Fruit fly (Drosophila melanogaster) whole organism, embryonic: ENCODE results near the gene CG12289.

ENCODE experiments used
- B-H1 ChIP-seq: fragments of 200-800 bp; sonication (Bioruptor generic); IDR thresholded peaks from 3 replicates; pipeline ENCODE4 v1.3.6; 2022; ENCODE audit warnings: missing biosample characterization, missing genetic modification characterization
- Bgb ChIP-seq: fragments of 200-800 bp; sonication (Bioruptor generic); IDR thresholded peaks from 2 replicates; pipeline ENCODE4 v1.3.6; 2022; ENCODE audit warnings: missing biosample characterization, missing genetic modification characterization; ENCODE audit not compliant: partially characterized antibody
- Blimp-1 ChIP-seq: fragments of 200-800 bp; sonication (Bioruptor generic); optimal IDR thresholded peaks from 3 replicates; lab custom pipeline; 2018; ENCODE audit warnings: missing biosample characterization, missing genetic modification characterization, mild to moderate bottlenecking, moderate library complexity, missing genetic modification reagents
- CG10565 ChIP-seq: fragments of 200-800 bp; sonication (Bioruptor generic); optimal IDR thresholded peaks from 3 replicates; lab custom pipeline; 2016; ENCODE audit warnings: missing biosample characterization, mild to moderate bottlenecking, missing genetic modification characterization
- CG11723 ChIP-seq: fragments of 200-800 bp; sonication (Bioruptor generic); optimal IDR thresholded peaks from 2 replicates; lab custom pipeline; 2017; ENCODE audit warnings: missing biosample characterization, mild to moderate bottlenecking, missing genetic modification characterization
- CG13894 ChIP-seq: fragments of 200-800 bp; sonication (Bioruptor generic); optimal IDR thresholded peaks from 3 replicates; lab custom pipeline; 2018; ENCODE audit warnings: missing biosample characterization, mild to moderate bottlenecking, missing genetic modification characterization, moderate library complexity
- CG15269 ChIP-seq: fragments of 200-800 bp; sonication (Bioruptor generic); optimal IDR thresholded peaks from 2 replicates; lab custom pipeline; 2018; ENCODE audit warnings: missing biosample characterization, mild to moderate bottlenecking, missing genetic modification characterization, moderate library complexity
- CG15514 ChIP-seq: fragments of 200-800 bp; sonication (Bioruptor generic); optimal IDR thresholded peaks from 3 replicates; lab custom pipeline; 2017; ENCODE audit warnings: missing biosample characterization, missing genetic modification characterization, mild to moderate bottlenecking, moderate library complexity, missing genetic modification reagents
- CG17328 ChIP-seq: fragments of 200-800 bp; sonication (Bioruptor generic); IDR thresholded peaks from 2 replicates; pipeline ENCODE4 v1.3.6; 2022; ENCODE audit warnings: missing biosample characterization, missing genetic modification characterization
- CG17385 ChIP-seq: fragments of 200-800 bp; sonication (Bioruptor generic); optimal IDR thresholded peaks from 3 replicates; lab custom pipeline; 2018; ENCODE audit warnings: missing biosample characterization, mild to moderate bottlenecking, missing genetic modification characterization
- CG1832 ChIP-seq: fragments of 200-800 bp; sonication (Bioruptor generic); optimal IDR thresholded peaks from 2 replicates; lab custom pipeline; 2017; ENCODE audit warnings: missing biosample characterization, mild to moderate bottlenecking, missing genetic modification characterization, inconsistent platforms
- CG2712 ChIP-seq: fragments of 200-800 bp; optimal IDR thresholded peaks from 3 replicates; lab custom pipeline; 2019; ENCODE audit warnings: missing biosample characterization, mild to moderate bottlenecking, missing genetic modification characterization, moderate library complexity
- CG2889 ChIP-seq: fragments of 200-800 bp; sonication (Bioruptor generic); IDR thresholded peaks from 3 replicates; pipeline ENCODE4 v1.3.6; 2022; ENCODE audit warnings: missing biosample characterization, missing genetic modification characterization
- CG32532 ChIP-seq: fragments of 200-800 bp; sonication (Bioruptor generic); IDR thresholded peaks from 2 replicates; pipeline ENCODE4 v1.3.6; 2022; ENCODE audit warnings: missing biosample characterization, missing genetic modification characterization
- CG34224 ChIP-seq: fragments of 200-800 bp; sonication (Bioruptor generic); IDR thresholded peaks from 3 replicates; pipeline ENCODE4 v1.3.6; 2022; ENCODE audit warnings: missing biosample characterization, missing genetic modification characterization; ENCODE audit not compliant: partially characterized antibody
- CG34422 ChIP-seq: fragments of 200-800 bp; sonication (Bioruptor generic); IDR thresholded peaks from 3 replicates; pipeline ENCODE4 v1.3.6; 2022; ENCODE audit warnings: missing biosample characterization, missing genetic modification characterization
- CG4707 ChIP-seq: fragments of 200-800 bp; sonication (Bioruptor generic); optimal IDR thresholded peaks from 2 replicates; lab custom pipeline; 2018; ENCODE audit warnings: missing biosample characterization, mild to moderate bottlenecking, missing genetic modification characterization, moderate library complexity
- CG5953 ChIP-seq: fragments of 200-800 bp; sonication (Bioruptor generic); IDR thresholded peaks from 2 replicates; pipeline ENCODE4 v1.3.6; 2022; ENCODE audit warnings: missing biosample characterization, missing genetic modification characterization
- CG6765 ChIP-seq: fragments of 200-800 bp; sonication (Bioruptor generic); optimal IDR thresholded peaks from 3 replicates; lab custom pipeline; 2017; ENCODE audit warnings: missing biosample characterization, mild to moderate bottlenecking, missing genetic modification characterization
- CG8388 ChIP-seq: fragments of 200-800 bp; sonication (Bioruptor generic); optimal IDR thresholded peaks from 2 replicates; lab custom pipeline; 2019; ENCODE audit warnings: missing biosample characterization, mild to moderate bottlenecking, missing genetic modification characterization, moderate library complexity
- CTCF ChIP-seq: fragments of 200-800 bp; sonication (Bioruptor generic); optimal IDR thresholded peaks from 2 replicates; lab custom pipeline; 2017; ENCODE audit warnings: missing biosample characterization, mild to moderate bottlenecking, missing genetic modification characterization, moderate library complexity
- Dll ChIP-seq: fragments of 200-800 bp; sonication (Bioruptor generic); IDR thresholded peaks from 4 replicates; pipeline ENCODE4 v1.3.6; 2022; ENCODE audit warnings: missing biosample characterization, missing genetic modification characterization; ENCODE audit not compliant: partially characterized antibody
- Fer1 ChIP-seq: fragments of 200-800 bp; sonication (Bioruptor generic); optimal IDR thresholded peaks from 2 replicates; lab custom pipeline; 2017; ENCODE audit warnings: missing biosample characterization, mild to moderate bottlenecking, missing genetic modification characterization
- HHEX ChIP-seq: fragments of 200-800 bp; sonication (Bioruptor generic); optimal IDR thresholded peaks from 3 replicates; lab custom pipeline; 2017; ENCODE audit warnings: missing biosample characterization, mild to moderate bottlenecking, missing genetic modification characterization, missing genetic modification reagents
- HLH4C ChIP-seq: fragments of 200-800 bp; sonication (Bioruptor generic); IDR thresholded peaks from 3 replicates; pipeline ENCODE4 v1.3.6; 2022; ENCODE audit warnings: missing biosample characterization, missing genetic modification characterization; ENCODE audit not compliant: partially characterized antibody
- Hmr ChIP-seq: fragments of 200-800 bp; sonication (Bioruptor generic); optimal IDR thresholded peaks from 3 replicates; lab custom pipeline; 2017; ENCODE audit warnings: mild to moderate bottlenecking, missing biosample characterization, missing genetic modification reagents, missing genetic modification characterization
- Jarid2 ChIP-seq: fragments of 200-800 bp; sonication (Bioruptor generic); optimal IDR thresholded peaks from 3 replicates; lab custom pipeline; 2017; ENCODE audit warnings: mild to moderate bottlenecking, missing biosample characterization, missing genetic modification reagents, missing genetic modification characterization
- Meics ChIP-seq: fragments of 200-800 bp; sonication (Bioruptor generic); optimal IDR thresholded peaks from 2 replicates; lab custom pipeline; 2017; ENCODE audit warnings: missing biosample characterization, mild to moderate bottlenecking, missing genetic modification characterization
- NFAT ChIP-seq: fragments of 200-800 bp; sonication (Bioruptor generic); IDR thresholded peaks from 2 replicates; pipeline ENCODE4 v1.3.6; 2022; ENCODE audit warnings: missing biosample characterization, missing genetic modification characterization
- NfI ChIP-seq: fragments of 200-800 bp; sonication (Bioruptor generic); optimal IDR thresholded peaks from 3 replicates; lab custom pipeline; 2018; ENCODE audit warnings: missing biosample characterization, mild to moderate bottlenecking, missing genetic modification characterization, moderate library complexity
- PHDP ChIP-seq: fragments of 200-800 bp; sonication (Bioruptor generic); optimal IDR thresholded peaks from 3 replicates; lab custom pipeline; 2018; ENCODE audit warnings: missing biosample characterization, mild to moderate bottlenecking, missing genetic modification characterization, moderate library complexity
- Rfx ChIP-seq: fragments of 200-800 bp; sonication (Bioruptor generic); IDR thresholded peaks from 2 replicates; pipeline ENCODE4 v1.3.6; 2022; ENCODE audit warnings: missing biosample characterization, missing genetic modification characterization
- Trl ChIP-seq, 3 experiments: fragments of >200 bp in 2 of 3; fragments of 200-800 bp in 1 of 3; sonication (Bioruptor generic) in 1 of 3; optimal IDR thresholded peaks; 2 replicates in 1 of 3; 3 replicates in 2 of 3; lab custom pipeline; 2016 to 2017; ENCODE audit warnings: missing biosample characterization in 1 of 3, missing genetic modification characterization in 1 of 3
- ac ChIP-seq: fragments of 200-800 bp; sonication (Bioruptor generic); optimal IDR thresholded peaks from 3 replicates; lab custom pipeline; 2017; ENCODE audit warnings: missing biosample characterization, mild to moderate bottlenecking, missing genetic modification characterization
- crc ChIP-seq: fragments of 200-800 bp; sonication (Bioruptor generic); optimal IDR thresholded peaks from 2 replicates; lab custom pipeline; 2016; ENCODE audit warnings: missing biosample characterization, missing genetic modification characterization
- crp ChIP-seq, 2 experiments: fragments of 200-800 bp; sonication (Bioruptor generic); optimal IDR thresholded peaks; 2 replicates in 1 of 2; 3 replicates in 1 of 2; lab custom pipeline; 2017; ENCODE audit warnings: missing biosample characterization in 2 of 2, missing genetic modification characterization in 2 of 2, mild to moderate bottlenecking in 1 of 2, moderate library complexity in 1 of 2
- eve ChIP-seq, 2 experiments: fragments of >200 bp; optimal IDR thresholded peaks; 2 replicates each; lab custom pipeline; 2017; ENCODE audit warnings: missing biosample characterization in 2 of 2, missing genetic modification characterization in 2 of 2
- ewg ChIP-seq: fragments of 200-800 bp; sonication (Bioruptor generic); optimal IDR thresholded peaks from 3 replicates; lab custom pipeline; 2017; ENCODE audit warnings: mild to moderate bottlenecking, missing biosample characterization, missing genetic modification reagents, missing genetic modification characterization
- fd64A ChIP-seq: fragments of 200-800 bp; sonication (Bioruptor generic); optimal IDR thresholded peaks from 3 replicates; lab custom pipeline; 2018; ENCODE audit warnings: missing biosample characterization, mild to moderate bottlenecking, missing genetic modification characterization
- fu2 ChIP-seq: fragments of 200-800 bp; sonication (Bioruptor generic); optimal IDR thresholded peaks from 2 replicates; lab custom pipeline; 2016; ENCODE audit warnings: missing biosample characterization, missing genetic modification characterization
- gsb-n ChIP-seq: fragments of 200-800 bp; sonication (Bioruptor generic); optimal IDR thresholded peaks from 3 replicates; lab custom pipeline; 2018; ENCODE audit warnings: missing biosample characterization, mild to moderate bottlenecking, missing genetic modification characterization
- inv ChIP-seq: fragments of 200-800 bp; sonication (Bioruptor generic); IDR thresholded peaks from 2 replicates; pipeline ENCODE4 v1.3.6; 2022; ENCODE audit warnings: missing biosample characterization, missing genetic modification characterization; ENCODE audit not compliant: partially characterized antibody
- lab ChIP-seq: fragments of 200-800 bp; sonication (Bioruptor generic); optimal IDR thresholded peaks from 3 replicates; lab custom pipeline; 2017; ENCODE audit warnings: missing biosample characterization, missing genetic modification characterization, mild to moderate bottlenecking, moderate library complexity, missing genetic modification reagents
- nom ChIP-seq: fragments of 200-800 bp; sonication (Bioruptor generic); optimal IDR thresholded peaks from 2 replicates; lab custom pipeline; 2017; ENCODE audit warnings: missing biosample characterization, missing genetic modification characterization, mild to moderate bottlenecking, moderate library complexity, missing genetic modification reagents
- odd ChIP-seq: fragments of 200-800 bp; sonication (Bioruptor generic); optimal IDR thresholded peaks from 2 replicates; lab custom pipeline; 2017; ENCODE audit warnings: missing biosample characterization, mild to moderate bottlenecking, missing genetic modification characterization
- scrt ChIP-seq: fragments of 200-800 bp; sonication (Bioruptor generic); optimal IDR thresholded peaks from 2 replicates; lab custom pipeline; 2018; ENCODE audit warnings: missing biosample characterization, mild to moderate bottlenecking, missing genetic modification characterization, moderate library complexity
- sim ChIP-seq: fragments of 200-800 bp; sonication (Bioruptor generic); IDR thresholded peaks from 2 replicates; pipeline ENCODE4 v1.3.6; 2022; ENCODE audit warnings: missing biosample characterization, missing genetic modification characterization

CG12289 gene

dm6 chr3L:11493090-11493807 lies 35.0 kb upstream of the CG12289 start (continued):
- TF ChIP-seq scrt (peak; percentile 40), Fer1 (GFP tag; lab: Kevin White, UChicago) (peak; percentile 67), Trl (optimal IDR thresholded peaks at IDR 0.05; lab: Kevin White, UChicago) (peak; percentile 61 to 72), Trl (GFP tag; optimal IDR thresholded peaks at IDR 0.05; lab: Kevin White, UChicago) (no peak), sim (GFP tag; lab: Robert Waterston, UW) (0 out of 2 replicates have a peak, but pooled peaks have one; percentile 5), CG8388 (GFP tag; lab: Kevin White, UChicago) (no peak), Rfx (0 out of 2 replicates have a peak, but pooled peaks have one; percentile 68), CG34224 (GFP tag; lab: Robert Waterston, UW) (peak; percentile 73), CG15514 (GFP tag; lab: Kevin White, UChicago) (peak; percentile 25), B-H1 (GFP tag; lab: Robert Waterston, UW) (no peak; the same call in 2 of the 3 replicates), crp (GFP tag; optimal IDR thresholded peaks at IDR 0.05; lab: Kevin White, UChicago) (peak; percentile 30 to 90), ac (GFP tag; lab: Kevin White, UChicago) (peak; percentile 28), ewg (GFP tag; lab: Kevin White, UChicago) (peak; percentile 93), CG5953 (GFP tag; lab: Robert Waterston, UW) (no peak), Bgb (peak; percentile 31; the same call in 1 of the 2 replicates), inv (GFP tag; lab: Robert Waterston, UW) (no peak), CG6765 (GFP tag; lab: Kevin White, UChicago) (peak; percentile 42), Blimp-1 (no peak), CG2712 (no peak), fd64A (peak; percentile 14), Dll (GFP tag; lab: Robert Waterston, UW) (peak; percentile 57; the same call in 3 of the 4 replicates), Meics (GFP tag; lab: Kevin White, UChicago) (peak; percentile 10), NfI (GFP tag; lab: Kevin White, UChicago) (peak; percentile 4), CTCF (peak; percentile 6), odd (GFP tag; lab: Kevin White, UChicago) (peak; percentile 53), CG17328 (GFP tag; lab: Robert Waterston, UW) (peak; percentile 30; the same call in 1 of the 2 replicates), CG11723 (GFP tag; lab: Kevin White, UChicago) (peak; percentile 50), crc (GFP tag; lab: Kevin White, UChicago) (no peak), NFAT (GFP tag; lab: Robert Waterston, UW) (no peak), CG10565 (GFP tag; lab: Kevin White, UChicago) (no peak), PHDP (tag; lab: Kevin White, UChicago) (peak; percentile 8), Jarid2 (GFP tag; lab: Kevin White, UChicago) (no peak), HHEX (peak; percentile 51), CG34422 (GFP tag; lab: Robert Waterston, UW) (peak; percentile 52; the same call in 1 of the 3 replicates), CG32532 (GFP tag; lab: Robert Waterston, UW) (peak; percentile 48; the same call in 1 of the 2 replicates), eve (GFP tag; optimal IDR thresholded peaks at IDR 0.05; lab: Kevin White, UChicago) (peak in 1 of 2 experiments; percentile 76), CG17385 (GFP tag; lab: Kevin White, UChicago) (peak; percentile 32), CG2889 (GFP tag; lab: Robert Waterston, UW) (no peak), gsb-n (no peak), Hmr (GFP tag; lab: Kevin White, UChicago) (peak; percentile 36), CG13894 (tag; lab: Kevin White, UChicago) (peak; percentile 62), CG4707 (GFP tag; lab: Kevin White, UChicago) (peak; percentile 41), CG1832 (peak; percentile 45), nom (peak; percentile 84), fu2 (GFP tag; lab: Kevin White, UChicago) (no peak), HLH4C (0 out of 3 replicates have a peak, but pooled peaks have one; percentile 9), CG15269 (tag; lab: Kevin White, UChicago) (peak; percentile 24), lab (peak; percentile 45)
